Worm (Caenorhabditis elegans) whole organism, L1 larva: ENCODE data around the gene nadk-2.

ENCODE experiments used
- ama-1 ChIP-seq: fragments of 150-350 bp; optimal IDR thresholded peaks from 2 replicates; lab custom pipeline; 2014
- ces-1 ChIP-seq: fragments of 150-350 bp; optimal IDR thresholded peaks from 2 replicates; lab custom pipeline; 2014; ENCODE audit warnings: missing biosample characterization, missing genetic modification reagents, missing genetic modification characterization
- pqm-1 ChIP-seq: sonication (generic microtip); optimal IDR thresholded peaks from 3 replicates; lab custom pipeline; 2017; ENCODE audit warnings: missing biosample characterization, missing genetic modification characterization
- snpc-4 ChIP-seq: fragments of 150-350 bp; optimal IDR thresholded peaks from 2 replicates; lab custom pipeline; 2014; ENCODE audit warnings: missing biosample characterization, missing genetic modification characterization
- unc-130 ChIP-seq: fragments of 150-350 bp; optimal IDR thresholded peaks from 2 replicates; lab custom pipeline; 2017; ENCODE audit warnings: missing biosample characterization, missing genetic modification characterization, inconsistent platforms

ce11 chrII:12054150-12054549 is 4.8 kb downstream of the nadk-2 start:
- TF ChIP-seq pqm-1 (tag; lab: Kevin White, UChicago) (no peak), unc-130 (tag; lab: Kevin White, UChicago) (no peak), ama-1 (lab: Kevin White, UChicago) (no peak), ces-1 (GFP tag; lab: Kevin White, UChicago) (no peak), snpc-4 (tag; lab: Kevin White, UChicago) (no peak)
